Worm (Caenorhabditis elegans) whole organism, mixed stage, embryonic: ENCODE measurements around the gene ZK177.1.

Experiments
- M03D4.4 ChIP-seq: sonication (generic microtip); optimal IDR thresholded peaks from 2 replicates; lab custom pipeline; 2017; ENCODE audit warnings: mild to moderate bottlenecking, missing genetic modification characterization, missing compliant biosample characterization
- bed-3 ChIP-seq: fragments of 200-800 bp; sonication (Bioruptor generic); optimal IDR thresholded peaks from 3 replicates; lab custom pipeline; 2018; ENCODE audit warnings: mild to moderate bottlenecking, missing genetic modification characterization, moderate library complexity, missing compliant biosample characterization
- blmp-1 ChIP-seq: fragments of 150-350 bp; optimal IDR thresholded peaks from 2 replicates; lab custom pipeline; 2014; ENCODE audit warnings: missing biosample characterization, missing genetic modification characterization
- ceh-43 ChIP-seq: fragments of 200-800 bp; sonication (Bioruptor generic); optimal IDR thresholded peaks from 2 replicates; lab custom pipeline; 2018; ENCODE audit warnings: mild to moderate bottlenecking, missing genetic modification characterization, moderate library complexity, missing compliant biosample characterization
- ceh-83 ChIP-seq: fragments of 200-800 bp; sonication (Bioruptor generic); optimal IDR thresholded peaks from 2 replicates; lab custom pipeline; 2018; ENCODE audit warnings: mild to moderate bottlenecking, missing genetic modification characterization, missing compliant biosample characterization
- ces-1 ChIP-seq: fragments of 150-350 bp; optimal IDR thresholded peaks from 2 replicates; lab custom pipeline; 2014; ENCODE audit warnings: missing biosample characterization, missing genetic modification reagents, missing genetic modification characterization
- cnd-1 ChIP-seq: fragments of 200-800 bp; sonication (Bioruptor generic); optimal IDR thresholded peaks from 2 replicates; lab custom pipeline; 2018; ENCODE audit warnings: mild to moderate bottlenecking, missing genetic modification characterization, missing compliant biosample characterization
- drap-1 ChIP-seq: fragments of 200-800 bp; sonication (Bioruptor generic); optimal IDR thresholded peaks from 3 replicates; lab custom pipeline; 2018; ENCODE audit warnings: mild to moderate bottlenecking, missing genetic modification characterization, missing compliant biosample characterization
- elt-1 ChIP-seq: sonication (generic microtip); optimal IDR thresholded peaks from 2 replicates; lab custom pipeline; 2017; ENCODE audit warnings: missing genetic modification characterization, mild to moderate bottlenecking, missing compliant biosample characterization, antibody characterized with exemption, moderate library complexity, borderline replicate concordance; ENCODE audit not compliant: insufficient read depth
- elt-3 ChIP-seq: fragments of 150-350 bp; optimal IDR thresholded peaks from 2 replicates; lab custom pipeline; 2014; ENCODE audit warnings: missing biosample characterization, missing genetic modification characterization
- flh-1 ChIP-seq: fragments of 200-800 bp; sonication (Bioruptor generic); optimal IDR thresholded peaks from 2 replicates; lab custom pipeline; 2018; ENCODE audit warnings: mild to moderate bottlenecking, missing genetic modification characterization, moderate library complexity, missing compliant biosample characterization
- ham-2 ChIP-seq: fragments of 200-800 bp; sonication (Bioruptor generic); optimal IDR thresholded peaks from 2 replicates; lab custom pipeline; 2018; ENCODE audit warnings: mild to moderate bottlenecking, missing genetic modification characterization, missing compliant biosample characterization
- lin-13 ChIP-seq: fragments of 150-350 bp; optimal IDR thresholded peaks from 2 replicates; lab custom pipeline; 2014; ENCODE audit warnings: missing biosample characterization, missing genetic modification characterization
- lin-32 ChIP-seq: fragments of 200-800 bp; sonication (Bioruptor generic); optimal IDR thresholded peaks from 2 replicates; lab custom pipeline; 2018; ENCODE audit warnings: mild to moderate bottlenecking, missing genetic modification characterization, missing compliant biosample characterization
- lsy-2 ChIP-seq: fragments of 150-350 bp; optimal IDR thresholded peaks from 2 replicates; lab custom pipeline; 2014; ENCODE audit warnings: missing biosample characterization, missing genetic modification characterization
- mab-5 ChIP-seq: fragments of 150-350 bp; optimal IDR thresholded peaks from 2 replicates; lab custom pipeline; 2014; ENCODE audit warnings: missing biosample characterization, missing genetic modification characterization
- mls-2 ChIP-seq: sonication (generic microtip); optimal IDR thresholded peaks from 2 replicates; lab custom pipeline; 2016; ENCODE audit warnings: mild to moderate bottlenecking, missing genetic modification characterization, moderate library complexity, missing compliant biosample characterization
- nhr-12 ChIP-seq: fragments of 150-350 bp; optimal IDR thresholded peaks from 2 replicates; lab custom pipeline; 2014; ENCODE audit warnings: missing biosample characterization, missing genetic modification characterization
- nhr-2 ChIP-seq: fragments of 150-350 bp; optimal IDR thresholded peaks from 2 replicates; lab custom pipeline; 2014; ENCODE audit warnings: missing biosample characterization, missing genetic modification characterization
- nhr-28 ChIP-seq: fragments of 150-350 bp; optimal IDR thresholded peaks from 2 replicates; lab custom pipeline; 2014; ENCODE audit warnings: missing biosample characterization, missing genetic modification characterization
- pha-4 ChIP-seq: fragments of 150-350 bp; optimal IDR thresholded peaks from 2 replicates; lab custom pipeline; 2018; ENCODE audit warnings: missing biosample characterization, missing genetic modification reagents, missing genetic modification characterization
- sem-2 ChIP-seq: fragments of 200-800 bp; sonication (Bioruptor generic); optimal IDR thresholded peaks from 2 replicates; lab custom pipeline; 2018; ENCODE audit warnings: mild to moderate bottlenecking, missing genetic modification characterization, missing compliant biosample characterization
- sptf-1 ChIP-seq: sonication (generic microtip); optimal IDR thresholded peaks from 2 replicates; lab custom pipeline; 2017; ENCODE audit warnings: mild to moderate bottlenecking, missing genetic modification characterization, moderate library complexity, missing compliant biosample characterization
- tbx-8 ChIP-seq: fragments of 200-800 bp; sonication (Bioruptor generic); optimal IDR thresholded peaks from 2 replicates; lab custom pipeline; 2018; ENCODE audit warnings: mild to moderate bottlenecking, missing genetic modification characterization, moderate library complexity, missing compliant biosample characterization
- unc-120 ChIP-seq: sonication (generic microtip); optimal IDR thresholded peaks from 2 replicates; lab custom pipeline; 2017; ENCODE audit warnings: missing genetic modification characterization, missing compliant biosample characterization; ENCODE audit not compliant: poor library complexity, severe bottlenecking
- unc-39 ChIP-seq: fragments of 150-350 bp; optimal IDR thresholded peaks from 2 replicates; lab custom pipeline; 2014; ENCODE audit warnings: missing biosample characterization, missing genetic modification characterization
- unc-62 ChIP-seq: fragments of 150-350 bp; optimal IDR thresholded peaks from 2 replicates; lab custom pipeline; 2014; ENCODE audit warnings: missing biosample characterization, missing genetic modification reagents, missing genetic modification characterization
- zip-8 ChIP-seq: fragments of 150-350 bp; optimal IDR thresholded peaks from 2 replicates; lab custom pipeline; 2014; ENCODE audit warnings: missing biosample characterization, missing genetic modification characterization
- ztf-11 ChIP-seq: fragments of 150-350 bp; optimal IDR thresholded peaks from 2 replicates; lab custom pipeline; 2014; ENCODE audit warnings: missing biosample characterization, missing genetic modification characterization

The ZK177.1 gene

DNA sequence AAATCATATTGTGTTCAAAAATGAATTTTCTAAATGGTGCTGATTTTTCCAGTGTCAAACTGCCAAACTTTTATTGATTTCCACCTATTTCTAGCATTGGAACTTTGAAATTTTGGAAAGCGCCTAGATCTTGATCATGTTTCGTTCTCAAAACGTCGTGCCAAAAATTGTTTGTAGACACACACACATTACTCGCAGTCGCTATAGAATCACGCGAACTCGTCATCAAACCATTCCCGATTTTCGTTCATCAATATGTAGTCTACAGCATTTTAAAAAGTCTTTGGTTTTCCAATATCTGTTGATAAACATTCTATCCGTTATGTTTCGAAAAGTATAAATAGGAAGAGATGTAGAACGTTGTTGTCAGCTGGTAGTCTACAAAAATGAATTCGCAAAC, 42.3 kb downstream of the ZK177.1 start, which contains the start of the genes C17C3.1 and C17C3.15:
TSS of gene C17C3.1 (plus strand) at position 301 of the 400 bp plus-strand sequence.
TSS of gene C17C3.15 (plus strand) at position 383 of the 400 bp plus-strand sequence.
- no peak for TF ChIP-seq nhr-2 (tag; lab: Kevin White, UChicago)
- no peak for TF ChIP-seq nhr-12 (tag; lab: Kevin White, UChicago)
- TF ChIP-seq sptf-1 = no peak
- no peak for TF ChIP-seq M03D4.4
- no peak for TF ChIP-seq unc-120 (tag; lab: Kevin White, UChicago)
- no peak for TF ChIP-seq ceh-43 (GFP tag; lab: Kevin White, UChicago)
- TF ChIP-seq zip-8 (tag; lab: Kevin White, UChicago) = no peak
- TF ChIP-seq lsy-2 (tag; lab: Kevin White, UChicago) = no peak

DNA sequence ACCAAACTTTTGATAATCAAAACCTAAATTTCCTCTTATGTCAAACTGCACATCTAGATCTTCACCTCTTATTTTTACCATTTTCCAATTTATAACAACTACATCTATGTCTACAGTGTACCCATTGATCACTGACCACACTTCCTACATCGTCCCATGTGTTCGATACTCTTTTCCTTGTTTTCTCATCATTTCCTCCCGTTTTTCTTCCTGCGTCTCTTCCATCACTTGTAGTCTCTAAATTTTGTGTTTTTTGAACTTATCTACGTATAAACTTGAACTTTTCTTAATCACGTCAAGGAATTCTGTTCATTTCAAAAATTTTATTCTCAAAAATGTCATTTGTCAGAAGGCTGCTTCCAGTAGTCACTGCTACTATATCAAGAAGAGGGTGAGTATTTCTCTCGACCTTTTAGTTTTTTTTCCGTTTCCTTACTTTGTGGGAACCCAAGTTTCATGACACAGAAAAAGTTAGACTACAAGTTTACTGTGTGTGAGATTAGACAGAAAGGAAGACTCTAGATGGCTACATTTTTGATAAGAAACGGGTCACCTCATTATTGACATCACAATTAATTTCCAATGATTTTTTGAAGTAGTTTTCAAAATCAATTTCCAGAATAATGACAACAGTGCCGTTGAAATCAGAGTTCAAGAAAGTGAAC, 44.3 kb downstream of the ZK177.1 start:
- TF ChIP-seq unc-39 (tag; lab: Kevin White, UChicago) = no peak

DNA sequence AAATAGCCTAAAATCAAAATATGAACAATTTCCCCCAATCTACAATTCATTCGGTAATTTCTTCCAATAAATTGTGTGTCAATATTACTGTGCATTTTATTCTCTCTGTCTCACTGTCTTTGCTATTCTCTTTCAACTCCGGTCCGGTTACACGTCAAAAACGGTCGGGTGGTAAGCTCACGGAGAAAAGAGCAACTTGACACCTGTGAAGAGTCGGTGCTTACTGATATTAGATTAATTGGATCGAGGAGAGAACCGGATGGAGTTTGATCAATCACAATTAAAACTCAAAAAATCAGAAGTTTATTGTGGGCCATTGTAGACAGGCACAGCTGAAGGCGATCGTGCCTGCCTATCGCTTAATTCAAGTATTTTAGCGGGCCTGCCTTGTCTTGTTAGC, 47.0 kb downstream of the ZK177.1 start:
- TF ChIP-seq ces-1 (GFP tag; lab: Kevin White, UChicago) (no peak), elt-3 (tag; lab: Kevin White, UChicago) (no peak), mls-2 (tag; lab: Kevin White, UChicago) (no peak), tbx-8 (GFP tag; lab: Kevin White, UChicago) (no peak)

DNA sequence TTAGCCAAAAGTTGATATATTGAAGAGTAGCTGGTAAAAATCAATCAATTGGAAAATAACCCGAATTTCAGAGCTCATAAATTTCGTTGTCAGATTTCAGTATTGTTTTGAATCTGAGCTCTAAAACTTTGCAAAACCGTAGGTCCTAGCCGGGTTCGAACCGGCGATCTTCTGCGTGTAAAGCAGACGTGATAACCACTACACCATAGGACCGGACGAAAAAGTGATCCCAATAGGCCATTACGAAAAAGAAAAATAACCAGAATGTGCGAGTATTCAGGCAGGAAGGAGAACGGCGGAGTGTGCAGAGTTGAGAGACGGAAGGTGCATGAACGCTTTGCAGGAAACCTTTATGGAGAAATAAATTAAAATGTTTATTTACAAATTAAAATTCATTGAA, 49.1 kb downstream of the ZK177.1 start:
- no peak for TF ChIP-seq nhr-12 (tag; lab: Kevin White, UChicago)
- peak; percentile 48 for TF ChIP-seq cnd-1
- TF ChIP-seq elt-1 (tag; lab: Kevin White, UChicago) = no peak
- no peak for TF ChIP-seq pha-4 (tag; lab: Kevin White, UChicago)
- TF ChIP-seq ham-2 = peak; percentile 50
- TF ChIP-seq drap-1 (GFP tag; lab: Kevin White, UChicago) = peak; percentile 58
- TF ChIP-seq sptf-1 = peak; percentile 68
- peak; percentile 75 for TF ChIP-seq ceh-83 (GFP tag; lab: Kevin White, UChicago)
- TF ChIP-seq ztf-11 (tag; lab: Kevin White, UChicago) = no peak
- TF ChIP-seq flh-1 (GFP tag; lab: Kevin White, UChicago) = peak; percentile 19
- TF ChIP-seq lin-32 (GFP tag; lab: Kevin White, UChicago) = peak; percentile 28
- TF ChIP-seq unc-120 (tag; lab: Kevin White, UChicago) = peak; percentile 24
- peak; percentile 70 for TF ChIP-seq M03D4.4
- peak; percentile 21 for TF ChIP-seq sem-2

DNA sequence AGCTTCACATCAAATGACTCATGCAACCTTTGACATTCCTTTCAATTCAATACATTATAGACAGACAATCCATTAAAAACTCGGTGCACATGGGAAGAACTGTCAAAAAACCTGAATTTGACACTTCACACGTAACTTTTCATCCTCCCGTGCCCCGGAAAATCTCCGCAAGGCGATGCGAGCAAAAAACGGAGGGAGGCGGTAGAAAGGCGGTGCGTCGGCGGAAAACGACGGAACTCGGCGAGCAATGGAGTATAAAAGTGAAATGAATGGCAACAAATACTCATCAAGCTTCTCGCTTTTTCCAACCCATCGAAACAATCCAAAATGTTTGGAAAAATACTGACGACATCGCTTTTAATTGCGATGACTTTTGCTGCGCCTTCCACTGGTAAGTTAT, 50.1 kb downstream of the ZK177.1 start, which contains the start of gene T25E4.1:
TSS of gene T25E4.1 (plus strand) at position 301 of the 400 bp plus-strand sequence.
- TF ChIP-seq bed-3 (GFP tag; lab: Kevin White, UChicago) (no peak), drap-1 (GFP tag; lab: Kevin White, UChicago) (no peak), ces-1 (GFP tag; lab: Kevin White, UChicago) (no peak), unc-39 (tag; lab: Kevin White, UChicago) (no peak), cnd-1 (no peak), nhr-2 (tag; lab: Kevin White, UChicago) (no peak), flh-1 (GFP tag; lab: Kevin White, UChicago) (no peak), sptf-1 (no peak), pha-4 (tag; lab: Kevin White, UChicago) (no peak), elt-3 (tag; lab: Kevin White, UChicago) (no peak), mab-5 (tag; lab: Kevin White, UChicago) (no peak), nhr-28 (tag; lab: Kevin White, UChicago) (no peak), ceh-83 (GFP tag; lab: Kevin White, UChicago) (no peak), sem-2 (no peak), ham-2 (no peak), unc-62 (GFP tag; lab: Kevin White, UChicago) (no peak), lsy-2 (tag; lab: Kevin White, UChicago) (no peak), mls-2 (tag; lab: Kevin White, UChicago) (no peak)
- TF ChIP-seq, all 35 proteins: peak for 0

DNA sequence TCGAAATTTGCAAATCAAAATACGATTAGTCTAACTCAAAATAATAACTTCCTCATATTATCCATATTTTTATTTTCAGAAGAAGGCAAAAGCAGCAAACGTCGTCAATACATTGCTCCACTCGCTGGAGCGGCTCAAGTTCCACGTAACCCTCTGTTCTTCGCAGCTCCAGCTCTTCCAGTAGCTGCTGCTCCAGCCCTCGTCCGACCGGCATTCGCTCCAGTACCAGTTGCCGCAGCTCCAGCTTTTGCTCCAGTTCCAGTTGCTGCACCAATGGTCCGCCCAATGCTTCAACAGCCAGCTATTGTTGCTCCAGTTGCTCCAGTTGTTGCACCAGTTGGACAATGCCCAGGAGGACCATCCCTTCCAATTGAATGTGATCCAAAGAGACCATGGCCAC, 50.8 kb downstream of the ZK177.1 start:
- no peak for TF ChIP-seq sem-2
- TF ChIP-seq mls-2 (tag; lab: Kevin White, UChicago) = no peak
- TF ChIP-seq nhr-28 (tag; lab: Kevin White, UChicago) = no peak
- TF ChIP-seq ztf-11 (tag; lab: Kevin White, UChicago) = no peak
- TF ChIP-seq elt-3 (tag; lab: Kevin White, UChicago) = no peak
- no peak for TF ChIP-seq drap-1 (GFP tag; lab: Kevin White, UChicago)
- no peak for TF ChIP-seq blmp-1 (tag; lab: Kevin White, UChicago)
- TF ChIP-seq unc-62 (GFP tag; lab: Kevin White, UChicago) = no peak
- no peak for TF ChIP-seq sptf-1
- TF ChIP-seq ham-2 = no peak
- TF ChIP-seq ces-1 (GFP tag; lab: Kevin White, UChicago) = no peak
- no peak for TF ChIP-seq M03D4.4
- TF ChIP-seq lin-13 (tag; lab: Kevin White, UChicago) = no peak
